Worm (Caenorhabditis elegans) whole organism, L4 larva: ENCODE measurements around the gene F54H12.8.
A peak's percentile ranks its signal among the peaks of the same experiment; 100 is the strongest.

Experiments
- F10B5.3 ChIP-seq: sonication (generic microtip); optimal IDR thresholded peaks from 2 replicates; lab custom pipeline; 2016; ENCODE audit warnings: mild to moderate bottlenecking, missing genetic modification characterization, missing compliant biosample characterization
- F44E2.7 ChIP-seq: fragments of 200-800 bp; sonication (Bioruptor generic); IDR thresholded peaks from 2 replicates; pipeline ENCODE4 v2.1.2; 2022; ENCODE audit warnings: missing genetic modification characterization, missing compliant biosample characterization
- Y75B8A.6 ChIP-seq: fragments of 200-800 bp; sonication (Bioruptor generic); IDR thresholded peaks from 2 replicates; pipeline ENCODE4 v1.3.6; 2022; ENCODE audit warnings: missing genetic modification reagents, missing genetic modification characterization, missing compliant biosample characterization
- ZK337.2 ChIP-seq: fragments of 200-800 bp; sonication (Bioruptor generic); IDR thresholded peaks from 2 replicates; pipeline ENCODE4 v1.3.6; 2022; ENCODE audit warnings: missing genetic modification reagents, missing genetic modification characterization, missing compliant biosample characterization
- aha-1 ChIP-seq: fragments of 150-350 bp; peaks from one replicate; lab custom pipeline; 2014; ENCODE audit warnings: missing biosample characterization, missing genetic modification characterization
- aly-2 ChIP-seq: sonication (generic microtip); optimal IDR thresholded peaks from 2 replicates; lab custom pipeline; 2018; ENCODE audit warnings: missing biosample characterization, missing genetic modification characterization
- arid-1 ChIP-seq: fragments of 200-800 bp; sonication (Bioruptor generic); conservative IDR thresholded peaks from 2 replicates; pipeline ENCODE4 v1.3.6; 2022; ENCODE audit warnings: missing genetic modification reagents, missing genetic modification characterization, missing compliant biosample characterization
- attf-4 ChIP-seq: sonication (generic microtip); optimal IDR thresholded peaks from 3 replicates; lab custom pipeline; 2017; ENCODE audit warnings: missing biosample characterization, missing genetic modification characterization
- ceh-20 ChIP-seq: fragments of 200-800 bp; sonication (Bioruptor generic); IDR thresholded peaks from 2 replicates; pipeline ENCODE4 v1.3.6; 2022; ENCODE audit warnings: missing genetic modification reagents, missing genetic modification characterization, missing compliant biosample characterization
- ceh-44 ChIP-seq: fragments of 200-800 bp; sonication (Bioruptor generic); IDR thresholded peaks from 2 replicates; pipeline ENCODE4 v1.3.6; 2022; ENCODE audit warnings: missing genetic modification reagents, missing genetic modification characterization, missing compliant biosample characterization
- cey-2 ChIP-seq: sonication (generic microtip); optimal IDR thresholded peaks from 3 replicates; lab custom pipeline; 2017; ENCODE audit warnings: missing genetic modification characterization, mild to moderate bottlenecking, missing compliant biosample characterization, antibody characterized with exemption, borderline replicate concordance; ENCODE audit not compliant: insufficient read depth
- ctbp-1 ChIP-seq: fragments of 200-800 bp; sonication (Bioruptor generic); IDR thresholded peaks from 2 replicates; pipeline ENCODE4 v1.3.6; 2022; ENCODE audit warnings: missing genetic modification reagents, missing genetic modification characterization, missing compliant biosample characterization
- daf-16 ChIP-seq, 3 experiments: sonication (generic microtip); optimal IDR thresholded peaks; 2 replicates each; lab custom pipeline; 2016 to 2017; ENCODE audit warnings: missing genetic modification characterization in 3 of 3, missing genetic modification reagents in 3 of 3, mild to moderate bottlenecking in 2 of 3, missing compliant biosample characterization in 2 of 3, missing biosample characterization in 1 of 3, moderate library complexity in 1 of 3
- daf-19 ChIP-seq: fragments of 200-800 bp; sonication (Bioruptor generic); conservative IDR thresholded peaks from 2 replicates; pipeline ENCODE4 v1.3.6; 2022; ENCODE audit warnings: missing genetic modification characterization, missing compliant biosample characterization
- dmd-6 ChIP-seq: fragments of 200-800 bp; sonication (Bioruptor generic); IDR thresholded peaks from 2 replicates; pipeline ENCODE4 v1.3.6; 2022; ENCODE audit warnings: missing genetic modification reagents, missing genetic modification characterization, missing compliant biosample characterization
- dmd-8 ChIP-seq: fragments of 200-800 bp; sonication (Bioruptor generic); IDR thresholded peaks from 2 replicates; pipeline ENCODE4 v1.3.6; 2022; ENCODE audit warnings: missing genetic modification characterization, missing compliant biosample characterization
- duxl-1 ChIP-seq: sonication (generic microtip); optimal IDR thresholded peaks from 2 replicates; lab custom pipeline; 2016; ENCODE audit warnings: mild to moderate bottlenecking, missing genetic modification characterization, moderate library complexity, missing compliant biosample characterization; ENCODE audit not compliant: poor library complexity
- egl-43 ChIP-seq: fragments of 200-800 bp; sonication (Bioruptor generic); IDR thresholded peaks from 2 replicates; pipeline ENCODE4 v1.3.6; 2022; ENCODE audit warnings: missing genetic modification reagents, missing genetic modification characterization, missing compliant biosample characterization
- gei-8 ChIP-seq: fragments of 200-800 bp; sonication (Bioruptor generic); optimal IDR thresholded peaks from 2 replicates; lab custom pipeline; 2018; ENCODE audit warnings: mild to moderate bottlenecking, missing genetic modification characterization, missing compliant biosample characterization
- hlh-30 ChIP-seq: sonication (generic microtip); optimal IDR thresholded peaks from 2 replicates; lab custom pipeline; 2017; ENCODE audit warnings: antibody characterized with exemption, mild to moderate bottlenecking, missing genetic modification characterization, missing compliant biosample characterization; ENCODE audit not compliant: insufficient read depth
- lim-7 ChIP-seq: fragments of 200-800 bp; sonication (Bioruptor generic); IDR thresholded peaks from 2 replicates; pipeline ENCODE4 v1.3.6; 2022; ENCODE audit warnings: missing genetic modification characterization, missing compliant biosample characterization
- lin-1 ChIP-seq: fragments of 200-800 bp; sonication (Bioruptor generic); IDR thresholded peaks from 2 replicates; pipeline ENCODE4 v1.3.6; 2022; ENCODE audit warnings: missing genetic modification reagents, missing genetic modification characterization, missing compliant biosample characterization
- lsy-2 ChIP-seq, 2 experiments: fragments of 150-350 bp in 1 of 2; sonication (generic microtip) in 1 of 2; optimal IDR thresholded peaks; 2 replicates each; lab custom pipeline; 2014 to 2017; ENCODE audit warnings: missing biosample characterization in 2 of 2, missing genetic modification characterization in 2 of 2
- madf-5 ChIP-seq, 2 experiments: fragments of 200-800 bp; sonication (Bioruptor generic); IDR thresholded peaks; 2 replicates each; pipeline ENCODE4 v1.3.6; 2022; ENCODE audit warnings: missing compliant biosample characterization in 2 of 2, missing genetic modification characterization in 2 of 2
- madf-9 ChIP-seq: fragments of 200-800 bp; sonication (Bioruptor generic); conservative IDR thresholded peaks from 2 replicates; pipeline ENCODE4 v1.3.6; 2022; ENCODE audit warnings: missing genetic modification reagents, missing genetic modification characterization, missing compliant biosample characterization
- mdl-1 ChIP-seq, 2 experiments: fragments of 150-350 bp in 1 of 2; sonication (generic microtip) in 1 of 2; optimal IDR thresholded peaks; 2 replicates each; lab custom pipeline; 2014 to 2017; ENCODE audit warnings: missing biosample characterization in 2 of 2, missing genetic modification characterization in 2 of 2
- mdt-29 ChIP-seq: fragments of 200-800 bp; sonication (Bioruptor generic); IDR thresholded peaks from 2 replicates; pipeline ENCODE4 v1.3.6; 2022; ENCODE audit warnings: missing genetic modification reagents, missing genetic modification characterization, missing compliant biosample characterization
- mep-1 ChIP-seq: fragments of 150-350 bp; sonication (generic microtip); optimal IDR thresholded peaks from 3 replicates; lab custom pipeline; 2014; ENCODE audit warnings: missing biosample characterization, missing genetic modification characterization
- mes-2 ChIP-seq: sonication (generic microtip); optimal IDR thresholded peaks from 2 replicates; lab custom pipeline; 2016; ENCODE audit warnings: missing genotype, mild to moderate bottlenecking, missing genetic modification characterization, missing compliant biosample characterization; ENCODE audit not compliant: poor library complexity, severe bottlenecking
- mxl-3 ChIP-seq: fragments of 200-800 bp; sonication (Bioruptor generic); optimal IDR thresholded peaks from 2 replicates; lab custom pipeline; 2018; ENCODE audit warnings: mild to moderate bottlenecking, missing genetic modification characterization, missing compliant biosample characterization
- nhr-10 ChIP-seq: fragments of 150-350 bp; optimal IDR thresholded peaks from 2 replicates; lab custom pipeline; 2014; ENCODE audit warnings: missing biosample characterization, missing genetic modification characterization
- nhr-102 ChIP-seq: sonication (generic microtip); optimal IDR thresholded peaks from 2 replicates; lab custom pipeline; 2016; ENCODE audit warnings: mild to moderate bottlenecking, missing genetic modification characterization, moderate library complexity, missing compliant biosample characterization
- nhr-25 ChIP-seq: sonication (generic microtip); optimal IDR thresholded peaks from 2 replicates; lab custom pipeline; 2017; ENCODE audit warnings: missing genetic modification characterization, mild to moderate bottlenecking, missing compliant biosample characterization, antibody characterized with exemption, moderate library complexity, borderline replicate concordance; ENCODE audit not compliant: insufficient read depth
- nhr-6 ChIP-seq: fragments of 150-350 bp; optimal IDR thresholded peaks from 2 replicates; lab custom pipeline; 2014; ENCODE audit warnings: missing biosample characterization, missing genetic modification characterization
- pha-4 ChIP-seq, 2 experiments: fragments of 150-350 bp in 1 of 2; fragments of 200-800 bp in 1 of 2; sonication (Bioruptor generic) in 1 of 2; IDR thresholded peaks in 1 of 2; optimal IDR thresholded peaks in 1 of 2; 2 replicates each; pipeline versions ENCODE4 v1.3.6 to Lab custom; 2014 to 2022; ENCODE audit warnings: missing genetic modification characterization in 2 of 2, missing genetic modification reagents in 2 of 2, missing biosample characterization in 1 of 2, missing compliant biosample characterization in 1 of 2
- unc-130 ChIP-seq: sonication (generic microtip); optimal IDR thresholded peaks from 2 replicates; lab custom pipeline; 2016; ENCODE audit warnings: missing genetic modification reagents, missing genetic modification characterization, missing compliant biosample characterization
- unc-62 ChIP-seq, 3 experiments: fragments of 150-350 bp in 1 of 3; sonication (generic microtip); optimal IDR thresholded peaks in 2 of 3; peaks in 1 of 3; 1 replicate in 1 of 3; 2 replicates in 2 of 3; lab custom pipeline; 2014 to 2017; ENCODE audit warnings: missing biosample characterization in 3 of 3, missing genetic modification characterization in 3 of 3, missing genetic modification reagents in 3 of 3, missing genotype in 1 of 3
- vab-7 ChIP-seq: fragments of 200-800 bp; sonication (Bioruptor generic); IDR thresholded peaks from 2 replicates; pipeline ENCODE4 v1.3.6; 2022; ENCODE audit warnings: missing genetic modification reagents, missing genetic modification characterization, missing compliant biosample characterization

F54H12.8 gene

DNA sequence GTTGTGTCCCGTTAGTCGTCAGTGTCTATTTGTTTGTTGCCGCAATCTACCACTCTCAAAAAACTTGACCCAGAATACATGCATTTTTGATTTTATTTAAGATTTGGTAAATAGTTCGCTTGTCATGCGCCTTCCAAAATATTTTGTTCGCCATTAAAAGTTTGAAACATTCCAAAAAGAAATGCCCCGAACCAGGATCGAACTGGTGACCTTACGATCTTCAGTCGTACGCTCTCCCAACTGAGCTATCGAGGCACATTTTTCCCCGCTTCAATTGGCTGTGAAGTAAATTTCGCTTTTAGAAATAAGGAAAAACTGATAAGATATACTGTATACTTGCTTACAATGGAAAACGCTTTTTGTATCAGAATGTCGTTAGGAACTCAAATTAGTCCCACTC, 9.3 kb upstream of the F54H12.8 start:
- TF ChIP-seq dmd-8 (GFP tag; lab: Robert Waterston, UW) (0 out of 2 replicates have a peak, but pooled peaks have one; percentile 38), madf-9 (GFP tag; lab: Robert Waterston, UW) (peak; percentile 38; the same call in 1 of the 2 replicates), unc-130 (GFP tag; lab: Kevin White, UChicago) (no peak), ceh-20 (peak; percentile 31; the same call in 1 of the 2 replicates), mxl-3 (GFP tag; lab: Kevin White, UChicago) (peak; percentile 23), arid-1 (GFP tag; lab: Robert Waterston, UW) (0 out of 2 replicates have a peak, but pooled peaks have one; percentile 13), lin-1 (GFP tag; lab: Robert Waterston, UW) (0 out of 2 replicates have a peak, but pooled peaks have one; percentile 10), ctbp-1 (GFP tag; lab: Robert Waterston, UW) (0 out of 2 replicates have a peak, but pooled peaks have one; percentile 19), Y75B8A.6 (GFP tag; lab: Robert Waterston, UW) (no peak), vab-7 (GFP tag; lab: Robert Waterston, UW) (0 out of 2 replicates have a peak, but pooled peaks have one; percentile 48), mdl-1 (tag; optimal IDR thresholded peaks at IDR 0.05; lab: Kevin White, UChicago) (no peak), nhr-25 (tag; lab: Kevin White, UChicago) (no peak), nhr-102 (tag; lab: Kevin White, UChicago) (no peak), F44E2.7 (0 out of 2 replicates have a peak, but pooled peaks have one; percentile 45), mdt-29 (GFP tag; lab: Robert Waterston, UW) (no peak), unc-62 (GFP tag; optimal IDR thresholded peaks at IDR 0.05 in 1 of 2; lab: Kevin White, UChicago) (peak in 1 of 2 experiments; percentile 57), unc-62 (tag; optimal IDR thresholded peaks at IDR 0.05; lab: Kevin White, UChicago) (no peak), daf-16 (GFP tag; optimal IDR thresholded peaks at IDR 0.05; lab: Kevin White, UChicago) (no peak), daf-16 (tag; optimal IDR thresholded peaks at IDR 0.05; lab: Kevin White, UChicago) (peak; percentile 15), pha-4 (GFP tag; IDR thresholded peaks at IDR 0.05; lab: Robert Waterston, UW) (peak; percentile 31; the same call in 1 of the 2 replicates), pha-4 (tag; optimal IDR thresholded peaks at IDR 0.05; lab: Kevin White, UChicago) (no peak), mep-1 (tag; lab: Kevin White, UChicago) (no peak), aly-2 (tag; lab: Kevin White, UChicago) (no peak), egl-43 (0 out of 2 replicates have a peak, but pooled peaks have one; percentile 60), ceh-44 (GFP tag; lab: Robert Waterston, UW) (no peak), dmd-6 (GFP tag; lab: Robert Waterston, UW) (0 out of 2 replicates have a peak, but pooled peaks have one; percentile 15), gei-8 (peak; percentile 24), aha-1 (tag; lab: Kevin White, UChicago) (peak; percentile 60), mes-2 (tag; lab: Kevin White, UChicago) (peak; percentile 15), lim-7 (GFP tag; lab: Robert Waterston, UW) (peak; percentile 57; the same call in 1 of the 2 replicates), nhr-10 (tag; lab: Kevin White, UChicago) (no peak), duxl-1 (tag; lab: Kevin White, UChicago) (peak; percentile 25), lsy-2 (tag; optimal IDR thresholded peaks at IDR 0.05; lab: Kevin White, UChicago) (no peak), hlh-30 (tag; lab: Kevin White, UChicago) (peak; percentile 0)

ce11 chrIII:7977777-7978176, 8.8 kb upstream of the F54H12.8 start, which contains the start of gene C06G4.4:
Gene C06G4.4, minus strand, starts transcription at chrIII:7977812.
- no peak for TF ChIP-seq madf-5 (GFP tag; IDR thresholded peaks at IDR 0.05; lab: Robert Waterston, UW)
- no peak for TF ChIP-seq unc-62 (GFP tag; optimal IDR thresholded peaks at IDR 0.05 in 1 of 2; lab: Kevin White, UChicago)
- TF ChIP-seq unc-62 (tag; optimal IDR thresholded peaks at IDR 0.05; lab: Kevin White, UChicago): no peak
- TF ChIP-seq ZK337.2: no peak
- TF ChIP-seq dmd-6 (GFP tag; lab: Robert Waterston, UW): no peak
- no peak for TF ChIP-seq F10B5.3
- TF ChIP-seq hlh-30 (tag; lab: Kevin White, UChicago): no peak
- no peak for TF ChIP-seq attf-4 (tag; lab: Kevin White, UChicago)
- TF ChIP-seq nhr-6 (tag; lab: Kevin White, UChicago): no peak
- no peak for TF ChIP-seq daf-19 (GFP tag; lab: Robert Waterston, UW)
- TF ChIP-seq mes-2 (tag; lab: Kevin White, UChicago): no peak
- no peak for TF ChIP-seq cey-2 (tag; lab: Kevin White, UChicago)
